Worm (Caenorhabditis elegans) whole organism, young adult: Measurements from ENCODE around the gene C04C11.25.

ENCODE experiments used
- B0019.2 ChIP-seq: fragments of 200-800 bp; sonication (Bioruptor generic); conservative IDR thresholded peaks from 2 replicates; pipeline ENCODE4 v1.3.6; 2022; ENCODE audit warnings: missing genetic modification reagents, missing genetic modification characterization, missing compliant biosample characterization
- B0035.1 ChIP-seq: sonication (generic microtip); optimal IDR thresholded peaks from 2 replicates; lab custom pipeline; 2016; ENCODE audit warnings: missing genetic modification characterization, mild to moderate bottlenecking, missing compliant biosample characterization, missing genotype, missing genetic modification reagents
- B0261.1 ChIP-seq: sonication (generic microtip); optimal IDR thresholded peaks from 2 replicates; lab custom pipeline; 2016; ENCODE audit warnings: mild to moderate bottlenecking, missing genetic modification characterization, moderate library complexity, missing compliant biosample characterization
- B0336.3 ChIP-seq: fragments of 200-800 bp; sonication (Bioruptor generic); IDR thresholded peaks from 2 replicates; pipeline ENCODE4 v1.3.6; 2022; ENCODE audit warnings: missing genetic modification characterization, missing compliant biosample characterization
- D2030.7 ChIP-seq: fragments of 200-800 bp; sonication (Bioruptor generic); IDR thresholded peaks from 2 replicates; pipeline ENCODE4 v1.3.6; 2022; ENCODE audit warnings: missing genetic modification reagents, missing genetic modification characterization, missing compliant biosample characterization
- F23B12.7 ChIP-seq: sonication (generic microtip); optimal IDR thresholded peaks from 2 replicates; lab custom pipeline; 2017; ENCODE audit warnings: missing genetic modification characterization, mild to moderate bottlenecking, missing compliant biosample characterization, antibody characterized with exemption, moderate library complexity; ENCODE audit not compliant: insufficient read depth
- F33H1.4 ChIP-seq: fragments of 200-800 bp; sonication (Bioruptor generic); IDR thresholded peaks from 2 replicates; pipeline ENCODE4 v1.3.6; 2022; ENCODE audit warnings: missing genetic modification reagents, missing genetic modification characterization, missing compliant biosample characterization
- F37B4.10 ChIP-seq: fragments of 200-800 bp; sonication (Bioruptor generic); IDR thresholded peaks from 2 replicates; pipeline ENCODE4 v1.3.6; 2022; ENCODE audit warnings: missing genetic modification characterization, missing compliant biosample characterization
- F39B2.1 ChIP-seq: fragments of 200-800 bp; sonication (Bioruptor generic); IDR thresholded peaks from 2 replicates; pipeline ENCODE4 v1.3.6; 2022; ENCODE audit warnings: missing genetic modification reagents, missing genetic modification characterization, missing compliant biosample characterization
- F52B5.7 ChIP-seq: sonication (generic microtip); optimal IDR thresholded peaks from 2 replicates; lab custom pipeline; 2016; ENCODE audit warnings: mild to moderate bottlenecking, missing genetic modification characterization, missing compliant biosample characterization
- Y53G8AR.9 ChIP-seq: fragments of 200-800 bp; sonication (Bioruptor generic); conservative IDR thresholded peaks from 2 replicates; pipeline ENCODE4 v1.3.6; 2022; ENCODE audit warnings: missing genetic modification reagents, missing genetic modification characterization, missing compliant biosample characterization
- Y67H2A.10 ChIP-seq: fragments of 200-800 bp; sonication (Bioruptor generic); conservative IDR thresholded peaks from 2 replicates; pipeline ENCODE4 v1.3.6; 2022; ENCODE audit warnings: missing genetic modification reagents, missing genetic modification characterization, missing compliant biosample characterization
- Y95B8A.8 ChIP-seq: fragments of 200-800 bp; sonication (Bioruptor generic); IDR thresholded peaks from 2 replicates; pipeline ENCODE4 v1.3.6; 2022; ENCODE audit warnings: missing genetic modification reagents, missing genetic modification characterization, missing compliant biosample characterization
- aptf-3 ChIP-seq: fragments of 200-800 bp; sonication (Bioruptor generic); IDR thresholded peaks from 2 replicates; pipeline ENCODE4 v1.3.6; 2022; ENCODE audit warnings: missing genetic modification characterization, missing compliant biosample characterization
- athp-1 ChIP-seq: sonication (generic microtip); optimal IDR thresholded peaks from 2 replicates; lab custom pipeline; 2017; ENCODE audit warnings: mild to moderate bottlenecking, missing genetic modification characterization, missing compliant biosample characterization
- bed-1 ChIP-seq: fragments of 200-800 bp; sonication (Bioruptor generic); IDR thresholded peaks from 2 replicates; pipeline ENCODE4 v1.3.6; 2022; ENCODE audit warnings: missing genetic modification reagents, missing genetic modification characterization, missing compliant biosample characterization
- ccch-3 ChIP-seq: fragments of 200-800 bp; sonication (Bioruptor generic); optimal IDR thresholded peaks from 2 replicates; lab custom pipeline; 2018; ENCODE audit warnings: mild to moderate bottlenecking, missing genetic modification characterization, missing compliant biosample characterization
- cebp-2 ChIP-seq: fragments of 200-800 bp; sonication (Bioruptor generic); IDR thresholded peaks from 2 replicates; pipeline ENCODE4 v1.3.6; 2022; ENCODE audit warnings: missing genetic modification characterization, missing compliant biosample characterization
- ceh-27 ChIP-seq: fragments of 200-800 bp; sonication (Bioruptor generic); optimal IDR thresholded peaks from 2 replicates; lab custom pipeline; 2018; ENCODE audit warnings: mild to moderate bottlenecking, missing genetic modification characterization, moderate library complexity, missing compliant biosample characterization
- dox-1 ChIP-seq: fragments of 200-800 bp; sonication (Bioruptor generic); IDR thresholded peaks from 2 replicates; pipeline ENCODE4 v1.3.6; 2022; ENCODE audit warnings: missing genetic modification reagents, missing genetic modification characterization, missing compliant biosample characterization
- efl-1 ChIP-seq: fragments of 150-350 bp; optimal IDR thresholded peaks from 2 replicates; lab custom pipeline; 2014; ENCODE audit warnings: missing biosample characterization, missing genetic modification reagents, missing genetic modification characterization
- hlh-12 ChIP-seq: sonication (generic microtip); optimal IDR thresholded peaks from 2 replicates; lab custom pipeline; 2016; ENCODE audit warnings: missing genetic modification characterization, missing compliant biosample characterization
- hmg-1.2 ChIP-seq: fragments of 200-800 bp; sonication (Bioruptor generic); IDR thresholded peaks from 2 replicates; pipeline ENCODE4 v1.3.6; 2022; ENCODE audit warnings: missing genetic modification reagents, missing genetic modification characterization, missing compliant biosample characterization
- hsf-1 ChIP-seq: fragments of 200-800 bp; sonication (Bioruptor generic); IDR thresholded peaks from 2 replicates; pipeline ENCODE4 v1.3.6; 2022; ENCODE audit warnings: missing genetic modification reagents, missing genetic modification characterization, missing compliant biosample characterization
- lin-26 ChIP-seq: fragments of 200-800 bp; sonication (Bioruptor generic); IDR thresholded peaks from 2 replicates; pipeline ENCODE4 v1.3.6; 2022; ENCODE audit warnings: missing genetic modification reagents, missing genetic modification characterization, missing compliant biosample characterization
- madf-10 ChIP-seq: sonication (generic microtip); optimal IDR thresholded peaks from 2 replicates; lab custom pipeline; 2016; ENCODE audit warnings: mild to moderate bottlenecking, missing genetic modification characterization, missing compliant biosample characterization
- mcd-1 ChIP-seq: fragments of 200-800 bp; sonication (Bioruptor generic); IDR thresholded peaks from 2 replicates; pipeline ENCODE4 v1.3.6; 2022; ENCODE audit warnings: missing genetic modification reagents, missing genetic modification characterization, missing compliant biosample characterization
- mxl-1 ChIP-seq: sonication (generic microtip); optimal IDR thresholded peaks from 2 replicates; lab custom pipeline; 2016; ENCODE audit warnings: missing genetic modification characterization, missing compliant biosample characterization
- nfya-2 ChIP-seq: fragments of 200-800 bp; sonication (Bioruptor generic); IDR thresholded peaks from 2 replicates; pipeline ENCODE4 v1.3.6; 2022; ENCODE audit warnings: missing genetic modification reagents, missing genetic modification characterization, missing compliant biosample characterization
- nfyb-1 ChIP-seq: fragments of 200-800 bp; sonication (Bioruptor generic); IDR thresholded peaks from 2 replicates; pipeline ENCODE4 v1.3.6; 2022; ENCODE audit warnings: missing genetic modification reagents, missing genetic modification characterization, missing compliant biosample characterization
- nhr-120 ChIP-seq: fragments of 200-800 bp; sonication (Bioruptor generic); IDR thresholded peaks from 2 replicates; pipeline ENCODE4 v1.3.6; 2022; ENCODE audit warnings: missing genetic modification characterization, missing compliant biosample characterization
- nhr-80 ChIP-seq: sonication (generic microtip); optimal IDR thresholded peaks from 2 replicates; lab custom pipeline; 2016; ENCODE audit warnings: missing genetic modification characterization, missing compliant biosample characterization
- rcor-1 ChIP-seq: fragments of 200-800 bp; sonication (Bioruptor generic); IDR thresholded peaks from 2 replicates; pipeline ENCODE4 v1.3.6; 2022; ENCODE audit warnings: missing genetic modification reagents, missing genetic modification characterization, missing compliant biosample characterization
- rec-8 ChIP-seq, 2 experiments: sonication (generic microtip); optimal IDR thresholded peaks; 2 replicates each; lab custom pipeline; 2016; ENCODE audit warnings: mild to moderate bottlenecking in 2 of 2, missing genetic modification characterization in 2 of 2, missing genetic modification reagents in 2 of 2, missing genotype in 2 of 2, missing biosample characterization in 1 of 2, missing compliant biosample characterization in 1 of 2, moderate library complexity in 1 of 2
- repo-1 ChIP-seq: sonication (generic microtip); optimal IDR thresholded peaks from 2 replicates; lab custom pipeline; 2017; ENCODE audit warnings: mild to moderate bottlenecking, missing genetic modification characterization, missing compliant biosample characterization
- rpc-1 ChIP-seq, 2 experiments: fragments of 150-350 bp in 1 of 2; sonication (generic microtip) in 1 of 2; optimal IDR thresholded peaks; 2 replicates each; lab custom pipeline; 2014 to 2018; ENCODE audit warnings: missing biosample characterization in 1 of 2, missing genetic modification characterization in 1 of 2, missing genetic modification reagents in 1 of 2, missing genotype in 1 of 2
- sdz-38 ChIP-seq: sonication (generic microtip); optimal IDR thresholded peaks from 2 replicates; lab custom pipeline; 2016; ENCODE audit warnings: missing genotype, missing genetic modification characterization, missing compliant biosample characterization
- sea-2 ChIP-seq: fragments of 200-800 bp; sonication (Bioruptor generic); IDR thresholded peaks from 2 replicates; pipeline ENCODE4 v1.3.6; 2022; ENCODE audit warnings: missing genetic modification characterization, missing compliant biosample characterization
- snpc-4 ChIP-seq, 5 experiments: fragments of 150-350 bp in 1 of 5; sonication (generic microtip) in 4 of 5; optimal IDR thresholded peaks; 2 replicates each; lab custom pipeline; 2014 to 2018; ENCODE audit warnings: missing genetic modification characterization in 5 of 5, missing biosample characterization in 3 of 5, antibody characterized with exemption in 2 of 5, mild to moderate bottlenecking in 2 of 5, missing compliant biosample characterization in 2 of 5, missing genotype in 2 of 5, moderate library complexity in 2 of 5, missing genetic modification reagents in 1 of 5
- somi-1 ChIP-seq: fragments of 200-800 bp; sonication (Bioruptor generic); optimal IDR thresholded peaks from 2 replicates; lab custom pipeline; 2018; ENCODE audit warnings: mild to moderate bottlenecking, missing genetic modification characterization, missing compliant biosample characterization
- tbx-9 ChIP-seq: sonication (generic microtip); optimal IDR thresholded peaks from 2 replicates; lab custom pipeline; 2016; ENCODE audit warnings: borderline replicate concordance, missing genetic modification characterization, inconsistent platforms, missing compliant biosample characterization
- xnd-1 ChIP-seq: sonication (generic microtip); optimal IDR thresholded peaks from 2 replicates; lab custom pipeline; 2016; ENCODE audit warnings: missing genotype, missing genetic modification reagents, missing genetic modification characterization, missing compliant biosample characterization
- zfh-2 ChIP-seq: fragments of 200-800 bp; sonication (Bioruptor generic); conservative IDR thresholded peaks from 2 replicates; pipeline ENCODE4 v1.3.6; 2022; ENCODE audit warnings: missing genetic modification reagents, missing genetic modification characterization, missing compliant biosample characterization
- zim-3 ChIP-seq: sonication (generic microtip); optimal IDR thresholded peaks from 2 replicates; lab custom pipeline; 2017; ENCODE audit warnings: mild to moderate bottlenecking, missing genetic modification characterization, moderate library complexity, missing compliant biosample characterization
- ztf-26 ChIP-seq: sonication (generic microtip); optimal IDR thresholded peaks from 2 replicates; lab custom pipeline; 2017; ENCODE audit warnings: missing genetic modification characterization, missing compliant biosample characterization
- ztf-28 ChIP-seq: fragments of 200-800 bp; sonication (Bioruptor generic); IDR thresholded peaks from 2 replicates; pipeline ENCODE4 v1.3.6; 2022; ENCODE audit warnings: missing genetic modification reagents, missing genetic modification characterization, missing compliant biosample characterization
- ztf-6 ChIP-seq: fragments of 200-800 bp; sonication (Bioruptor generic); IDR thresholded peaks from 2 replicates; pipeline ENCODE4 v1.3.6; 2022; ENCODE audit warnings: missing genetic modification reagents, missing genetic modification characterization, missing compliant biosample characterization

The C04C11.25 gene

DNA sequence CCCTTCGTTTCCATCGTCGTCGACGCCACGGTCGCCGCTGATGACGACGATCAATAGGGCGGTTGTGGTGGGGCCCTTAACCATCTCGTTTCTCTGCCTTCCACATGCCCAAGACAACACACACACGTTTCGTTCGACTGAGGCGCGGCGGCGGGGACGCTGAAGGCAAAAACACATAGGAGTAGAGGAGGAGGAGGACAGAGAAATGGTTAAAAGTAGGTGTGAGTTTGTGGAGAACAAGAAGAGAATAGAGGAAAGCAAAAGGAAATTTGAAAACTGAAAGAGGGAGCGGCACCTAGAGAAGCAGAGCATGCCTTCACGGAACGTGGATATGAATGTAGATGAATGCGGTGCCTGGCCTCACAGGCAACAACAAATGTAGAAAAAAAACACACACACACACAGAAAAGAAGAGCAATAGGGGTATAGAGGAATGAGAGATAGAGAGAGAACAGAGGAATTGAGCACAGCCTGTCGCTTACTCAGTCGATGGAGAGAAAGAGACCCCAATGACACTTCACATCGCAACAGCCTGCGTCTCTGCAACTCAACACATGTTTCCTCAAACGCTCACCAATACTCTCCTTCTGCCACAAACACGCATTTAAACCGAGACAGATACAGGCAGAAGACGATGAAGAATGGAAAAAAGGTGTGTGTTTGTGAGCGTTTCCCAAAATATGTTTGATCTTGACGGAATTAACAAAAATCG is 45.9 kb downstream of the C04C11.25 start (continued):
- TF ChIP-seq xnd-1 (tag; lab: Kevin White, UChicago): no peak
- no peak for TF ChIP-seq F37B4.10 (GFP tag; lab: Robert Waterston, UW)
- TF ChIP-seq rpc-1 (optimal IDR thresholded peaks at IDR 0.05; lab: Kevin White, UChicago): no peak
- no peak for TF ChIP-seq rpc-1 (tag; optimal IDR thresholded peaks at IDR 0.05; lab: Kevin White, UChicago)
- TF ChIP-seq nfyb-1 (GFP tag; lab: Robert Waterston, UW): peak; percentile 43; the same call in 1 of the 2 replicates
- no peak for TF ChIP-seq efl-1 (GFP tag; lab: Kevin White, UChicago)
- 0 out of 2 replicates have a peak, but pooled peaks have one; percentile 30 for TF ChIP-seq bed-1 (GFP tag; lab: Robert Waterston, UW)
- no peak for TF ChIP-seq snpc-4 (GFP tag; optimal IDR thresholded peaks at IDR 0.05; lab: Kevin White, UChicago)
- TF ChIP-seq snpc-4 (tag; optimal IDR thresholded peaks at IDR 0.05; lab: Kevin White, UChicago): peak in 3 of 4 experiments; percentile 12 to 59 (median 55)
- no peak for TF ChIP-seq Y95B8A.8 (GFP tag; lab: Robert Waterston, UW)
- TF ChIP-seq ztf-28 (GFP tag; lab: Robert Waterston, UW): no peak
- peak; percentile 76; the same call in 1 of the 2 replicates for TF ChIP-seq hmg-1.2
- TF ChIP-seq D2030.7 (GFP tag; lab: Robert Waterston, UW): no peak
- TF ChIP-seq Y53G8AR.9 (GFP tag; lab: Robert Waterston, UW): no peak
- peak; percentile 43; the same call in 1 of the 2 replicates for TF ChIP-seq lin-26 (GFP tag; lab: Robert Waterston, UW)
- no peak for TF ChIP-seq hsf-1 (GFP tag; lab: Robert Waterston, UW)
- peak; percentile 38 for TF ChIP-seq mcd-1 (GFP tag; lab: Robert Waterston, UW)
- no peak for TF ChIP-seq zim-3 (tag; lab: Kevin White, UChicago)
- 0 out of 2 replicates have a peak, but pooled peaks have one; percentile 14 for TF ChIP-seq rcor-1 (GFP tag; lab: Robert Waterston, UW)
- TF ChIP-seq nhr-80 (tag; lab: Kevin White, UChicago): peak; percentile 92
- TF ChIP-seq tbx-9: no peak
- no peak for TF ChIP-seq F52B5.7 (tag; lab: Kevin White, UChicago)
- TF ChIP-seq ztf-26 (tag; lab: Kevin White, UChicago): peak; percentile 37
- TF ChIP-seq B0261.1 (tag; lab: Kevin White, UChicago): peak; percentile 24
- TF ChIP-seq repo-1: no peak
- no peak for TF ChIP-seq F23B12.7 (tag; lab: Kevin White, UChicago)
- TF ChIP-seq ceh-27 (GFP tag; lab: Kevin White, UChicago): peak; percentile 66
- no peak for TF ChIP-seq rec-8 (tag; optimal IDR thresholded peaks at IDR 0.05; lab: Kevin White, UChicago)
- TF ChIP-seq zfh-2 (GFP tag; lab: Robert Waterston, UW): peak; percentile 97
- TF ChIP-seq nfya-2 (GFP tag; lab: Robert Waterston, UW): no peak
- TF ChIP-seq ztf-6 (GFP tag; lab: Robert Waterston, UW): no peak
- no peak for TF ChIP-seq hlh-12 (tag; lab: Kevin White, UChicago)
- TF ChIP-seq sea-2: no peak
- TF ChIP-seq mxl-1 (tag; lab: Kevin White, UChicago): no peak
- no peak for TF ChIP-seq nhr-120
- no peak for TF ChIP-seq sdz-38 (tag; lab: Kevin White, UChicago)
- TF ChIP-seq F39B2.1 (GFP tag; lab: Robert Waterston, UW): no peak
- no peak for TF ChIP-seq aptf-3
- TF ChIP-seq Y67H2A.10 (GFP tag; lab: Robert Waterston, UW): no peak
- TF ChIP-seq athp-1 (tag; lab: Kevin White, UChicago): no peak
- no peak for TF ChIP-seq ccch-3 (GFP tag; lab: Kevin White, UChicago)
- TF ChIP-seq B0336.3 (GFP tag; lab: Robert Waterston, UW): peak; percentile 85
- peak; percentile 85 for TF ChIP-seq dox-1
- no peak for TF ChIP-seq cebp-2 (GFP tag; lab: Robert Waterston, UW)
- TF ChIP-seq somi-1: peak; percentile 10
- TF ChIP-seq B0035.1 (tag; lab: Kevin White, UChicago): no peak
- peak; percentile 86 for TF ChIP-seq madf-10
- TF ChIP-seq B0019.2 (GFP tag; lab: Robert Waterston, UW): no peak
- TF ChIP-seq F33H1.4 (GFP tag; lab: Robert Waterston, UW): no peak
